Worm (Caenorhabditis elegans): ENCODE data around the gene F46F5.13.
"Not testable (repeated sequence)": the region's sequence is repeated elsewhere in the genome, so short reads cannot be mapped to it uniquely, and the experiment has no call there.

Gene F46F5.13

ce11 chrII:799700-800099 lies 3.4 kb upstream of the F46F5.13 start, which contains the start of gene F46F5.14:
Gene F46F5.14 (plus strand): TSS chrII:800000.
- TF ChIP-seq ztf-29 (GFP tag; IDR thresholded peaks at IDR 0.05), result no peak
- TF ChIP-seq med-1 (GFP tag; optimal IDR thresholded peaks at IDR 0.05; ENCODE audit: insufficient read depth), result no peak
- TF ChIP-seq cog-1 (tag; optimal IDR thresholded peaks at IDR 0.05), result no peak
- no peak for TF ChIP-seq ref-1 (GFP tag; conservative IDR thresholded peaks at IDR 0.05)
- TF ChIP-seq ztf-23 (GFP tag; IDR thresholded peaks at IDR 0.05), result no peak
- TF ChIP-seq tab-1 (GFP tag; IDR thresholded peaks at IDR 0.05), result no peak

DNA sequence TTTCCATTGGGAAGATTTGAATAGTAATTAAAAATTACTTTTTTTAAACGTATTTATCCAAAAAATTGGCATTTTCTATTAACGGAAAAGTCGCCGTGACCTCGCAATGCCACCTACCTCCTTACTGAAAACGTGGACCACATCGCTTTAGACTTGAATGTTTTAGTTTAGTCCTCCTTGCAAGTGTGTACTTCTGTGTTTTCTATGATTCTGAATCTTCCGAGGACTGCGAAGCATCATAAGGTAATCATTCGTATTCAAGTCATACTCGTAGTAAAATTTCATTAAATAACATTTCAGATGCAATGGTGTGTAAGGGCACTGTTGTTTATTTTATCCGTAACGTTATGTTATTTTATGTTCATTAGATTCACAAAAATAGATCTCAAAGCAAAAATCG lies 5.3 kb downstream of the F46F5.13 start, which contains the start of gene F46F5.11:
Gene F46F5.11 (plus strand): TSS at position 301 of the 400 bp plus-strand sequence.
- TF ChIP-seq ref-1 (GFP tag; conservative IDR thresholded peaks at IDR 0.05) (no peak), T22C8.4 (GFP tag; IDR thresholded peaks at IDR 0.05) (no peak), med-1 (GFP tag; optimal IDR thresholded peaks at IDR 0.05; ENCODE audit: insufficient read depth) (no peak), ztf-23 (GFP tag; IDR thresholded peaks at IDR 0.05) (no peak), ztf-29 (GFP tag; IDR thresholded peaks at IDR 0.05) (no peak), flt-1 (GFP tag; IDR thresholded peaks at IDR 0.05) (no peak), tab-1 (GFP tag; IDR thresholded peaks at IDR 0.05) (no peak), cog-1 (tag; optimal IDR thresholded peaks at IDR 0.05) (no peak), klf-2 (GFP tag; conservative IDR thresholded peaks at IDR 0.05) (no peak)

DNA sequence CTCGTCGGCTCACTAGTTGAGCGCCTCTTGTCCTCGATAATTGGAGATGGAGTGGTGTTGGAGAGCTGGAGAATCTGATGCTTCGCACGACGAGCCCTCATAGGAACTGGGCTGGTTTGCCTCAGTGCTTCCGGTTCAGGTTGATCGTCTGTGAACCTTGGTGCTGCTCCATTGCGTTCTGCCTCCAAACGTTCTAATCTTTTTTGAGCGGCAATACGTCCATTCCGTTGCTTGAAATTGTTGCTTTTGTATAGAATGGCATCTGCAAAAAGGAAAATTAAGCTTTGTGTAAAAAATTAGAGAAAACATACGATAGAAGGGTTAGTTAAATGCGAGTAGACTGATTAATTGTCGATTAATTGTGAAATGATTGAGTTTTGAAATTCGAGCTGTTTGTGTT lies 9.8 kb downstream of the F46F5.13 start, which contains the start of gene F46F5.5:
Gene F46F5.5 (minus strand): TSS at position 101 of the 400 bp plus-strand sequence.
- no peak for TF ChIP-seq ref-1 (GFP tag; conservative IDR thresholded peaks at IDR 0.05)
- TF ChIP-seq cog-1 (tag; optimal IDR thresholded peaks at IDR 0.05), result no peak
- no peak for TF ChIP-seq flt-1 (GFP tag; IDR thresholded peaks at IDR 0.05)
- TF ChIP-seq T22C8.4 (GFP tag; IDR thresholded peaks at IDR 0.05), result no peak
- TF ChIP-seq ztf-29 (GFP tag; IDR thresholded peaks at IDR 0.05), result no peak
- no peak for TF ChIP-seq klf-2 (GFP tag; conservative IDR thresholded peaks at IDR 0.05)
- TF ChIP-seq ztf-23 (GFP tag; IDR thresholded peaks at IDR 0.05), result no peak
- no peak for TF ChIP-seq tab-1 (GFP tag; IDR thresholded peaks at IDR 0.05)
- no peak for TF ChIP-seq med-1 (GFP tag; optimal IDR thresholded peaks at IDR 0.05; ENCODE audit: insufficient read depth)

DNA sequence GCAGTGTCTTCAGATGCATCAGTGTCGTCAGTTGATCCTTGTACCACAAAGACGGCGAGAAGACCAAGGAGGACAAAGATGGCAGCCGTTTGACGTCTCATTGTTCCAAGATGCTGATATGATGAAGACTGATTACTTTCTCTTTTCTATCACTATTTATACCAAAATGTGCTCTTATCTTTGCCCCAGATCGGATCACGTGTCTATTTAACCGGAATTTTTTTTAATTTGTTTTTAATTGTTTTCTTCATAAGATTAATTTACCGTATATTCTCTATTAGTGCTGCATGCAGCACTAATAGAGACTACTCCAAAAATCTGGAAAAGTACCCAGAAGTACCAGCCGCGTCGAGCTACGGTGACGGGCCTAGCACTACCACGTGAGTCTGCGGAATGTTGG lies 11.6 kb downstream of the F46F5.13 start, which contains the start of gene msrp-3:
Gene msrp-3 (minus strand): TSS at position 101 of the 400 bp plus-strand sequence.
- TF ChIP-seq T22C8.4 (GFP tag; IDR thresholded peaks at IDR 0.05), result no peak
- no peak for TF ChIP-seq med-1 (GFP tag; optimal IDR thresholded peaks at IDR 0.05; ENCODE audit: insufficient read depth)
- no peak for TF ChIP-seq cog-1 (tag; optimal IDR thresholded peaks at IDR 0.05)
- no peak for TF ChIP-seq ref-1 (GFP tag; conservative IDR thresholded peaks at IDR 0.05)
- no peak for TF ChIP-seq flt-1 (GFP tag; IDR thresholded peaks at IDR 0.05)
- no peak for TF ChIP-seq ztf-23 (GFP tag; IDR thresholded peaks at IDR 0.05)
- no peak for TF ChIP-seq klf-2 (GFP tag; conservative IDR thresholded peaks at IDR 0.05)
- no peak for TF ChIP-seq ztf-29 (GFP tag; IDR thresholded peaks at IDR 0.05)
- TF ChIP-seq tab-1 (GFP tag; IDR thresholded peaks at IDR 0.05), result no peak

DNA sequence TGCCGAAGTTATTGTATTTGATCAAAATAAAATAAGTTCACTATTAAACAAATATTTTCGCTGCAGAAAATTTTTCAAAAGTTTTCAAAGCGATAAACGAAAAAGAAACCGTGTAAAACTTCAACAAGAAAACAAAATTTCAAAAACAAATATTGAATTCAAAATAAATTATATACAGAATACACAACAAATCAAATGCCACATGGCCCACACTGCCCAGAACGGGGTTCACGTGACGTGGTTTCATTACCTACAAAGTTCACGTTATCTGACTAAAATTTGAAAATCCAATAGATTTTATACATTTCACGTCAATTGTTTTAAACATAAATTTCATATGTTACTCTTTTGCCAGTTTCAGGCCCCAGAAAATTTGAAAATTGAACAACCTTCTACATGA lies 17.4 kb downstream of the F46F5.13 start, which contains the start of gene F46F5.7:
Gene F46F5.7 (minus strand): TSS at position 101 of the 400 bp plus-strand sequence.
- TF ChIP-seq T22C8.4 (GFP tag; IDR thresholded peaks at IDR 0.05), result no peak
- TF ChIP-seq klf-2 (GFP tag; conservative IDR thresholded peaks at IDR 0.05), result no peak
- no peak for TF ChIP-seq med-1 (GFP tag; optimal IDR thresholded peaks at IDR 0.05; ENCODE audit: insufficient read depth)
- no peak for TF ChIP-seq cog-1 (tag; optimal IDR thresholded peaks at IDR 0.05)
- no peak for TF ChIP-seq ztf-29 (GFP tag; IDR thresholded peaks at IDR 0.05)
- TF ChIP-seq ref-1 (GFP tag; conservative IDR thresholded peaks at IDR 0.05), result no peak
- TF ChIP-seq tab-1 (GFP tag; IDR thresholded peaks at IDR 0.05), result no peak
- no peak for TF ChIP-seq flt-1 (GFP tag; IDR thresholded peaks at IDR 0.05)

DNA sequence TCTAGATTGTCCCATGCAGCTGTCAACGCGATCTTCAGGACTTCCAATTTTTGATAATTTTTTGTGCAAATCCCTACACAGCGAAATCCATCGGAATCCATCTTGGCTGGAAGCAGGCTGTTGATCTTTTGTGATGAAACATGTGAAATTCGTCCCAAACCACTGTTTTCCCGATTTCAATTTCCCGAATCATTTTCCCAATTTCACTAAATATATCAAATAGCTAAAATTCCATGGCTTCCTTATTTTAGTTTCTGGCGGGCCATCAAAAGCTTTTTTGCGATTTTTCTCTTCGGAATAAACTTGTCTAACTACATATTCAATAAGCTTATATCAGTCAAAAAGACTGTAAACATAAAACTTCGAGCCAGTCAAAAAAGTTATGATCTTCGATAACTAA lies 18.4 kb downstream of the F46F5.13 start, which contains the start of gene F46F5.8:
Gene F46F5.8 (minus strand): TSS at position 101 of the 400 bp plus-strand sequence.
- no peak for TF ChIP-seq ztf-23 (GFP tag; IDR thresholded peaks at IDR 0.05)
- no peak for TF ChIP-seq ztf-29 (GFP tag; IDR thresholded peaks at IDR 0.05)
- TF ChIP-seq T22C8.4 (GFP tag; IDR thresholded peaks at IDR 0.05), result no peak
- TF ChIP-seq cog-1 (tag; optimal IDR thresholded peaks at IDR 0.05), result no peak
- no peak for TF ChIP-seq flt-1 (GFP tag; IDR thresholded peaks at IDR 0.05)
- TF ChIP-seq klf-2 (GFP tag; conservative IDR thresholded peaks at IDR 0.05), result no peak
- TF ChIP-seq tab-1 (GFP tag; IDR thresholded peaks at IDR 0.05), result no peak
- TF ChIP-seq med-1 (GFP tag; optimal IDR thresholded peaks at IDR 0.05; ENCODE audit: insufficient read depth), result no peak
- TF ChIP-seq ref-1 (GFP tag; conservative IDR thresholded peaks at IDR 0.05), result no peak

DNA sequence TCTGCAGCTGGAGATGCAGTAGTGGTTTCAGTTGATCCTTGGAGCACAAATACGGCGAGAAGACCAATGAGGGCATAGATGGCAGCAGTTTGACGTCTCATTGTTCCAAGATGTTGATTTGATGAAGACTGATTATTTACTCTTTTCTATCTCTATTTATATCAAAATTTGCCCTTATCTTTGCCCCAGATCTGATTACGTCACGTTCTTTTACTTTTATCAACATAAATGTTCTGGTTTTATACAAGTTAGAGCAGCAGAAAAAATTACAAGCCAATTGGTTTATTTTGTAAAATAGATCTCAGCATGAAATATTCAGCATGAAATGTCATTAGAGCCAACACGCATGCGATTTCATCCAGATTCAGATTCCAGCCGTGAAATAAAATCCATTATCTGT lies 19.6 kb downstream of the F46F5.13 start, which contains the start of gene msrp-4:
Gene msrp-4 (minus strand): TSS at position 101 of the 400 bp plus-strand sequence.
- TF ChIP-seq T22C8.4 (GFP tag; IDR thresholded peaks at IDR 0.05); ztf-23 (GFP tag; IDR thresholded peaks at IDR 0.05); klf-2 (GFP tag; conservative IDR thresholded peaks at IDR 0.05): not testable (repeated sequence)

DNA sequence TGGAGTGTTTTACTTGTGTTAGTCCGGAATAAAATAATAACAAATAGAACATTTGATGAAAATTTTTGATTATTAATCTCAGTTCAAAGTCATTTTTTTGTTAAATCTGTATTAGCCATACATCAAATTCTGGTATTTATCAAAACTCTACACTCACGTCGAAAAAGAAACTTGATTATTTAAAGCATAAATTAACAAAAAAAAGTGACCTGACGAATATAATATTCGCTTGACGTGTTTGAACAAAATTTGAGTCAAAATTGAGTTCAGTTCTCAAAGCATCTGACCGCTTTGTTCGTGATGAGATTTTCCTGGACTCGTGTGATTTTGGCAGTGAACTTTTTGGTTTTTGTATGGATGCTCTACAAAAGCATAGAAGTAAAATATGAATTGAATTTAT lies 20.4 kb downstream of the F46F5.13 start, which contains the start of gene F46F5.10:
Gene F46F5.10 (plus strand): TSS at position 301 of the 400 bp plus-strand sequence.
- TF ChIP-seq cog-1 (tag; optimal IDR thresholded peaks at IDR 0.05), result no peak
- TF ChIP-seq ref-1 (GFP tag; conservative IDR thresholded peaks at IDR 0.05), result no peak
- no peak for TF ChIP-seq flt-1 (GFP tag; IDR thresholded peaks at IDR 0.05)
- TF ChIP-seq med-1 (GFP tag; optimal IDR thresholded peaks at IDR 0.05; ENCODE audit: insufficient read depth), result no peak
- TF ChIP-seq tab-1 (GFP tag; IDR thresholded peaks at IDR 0.05), result no peak
- no peak for TF ChIP-seq ztf-23 (GFP tag; IDR thresholded peaks at IDR 0.05)
- no peak for TF ChIP-seq klf-2 (GFP tag; conservative IDR thresholded peaks at IDR 0.05)

DNA sequence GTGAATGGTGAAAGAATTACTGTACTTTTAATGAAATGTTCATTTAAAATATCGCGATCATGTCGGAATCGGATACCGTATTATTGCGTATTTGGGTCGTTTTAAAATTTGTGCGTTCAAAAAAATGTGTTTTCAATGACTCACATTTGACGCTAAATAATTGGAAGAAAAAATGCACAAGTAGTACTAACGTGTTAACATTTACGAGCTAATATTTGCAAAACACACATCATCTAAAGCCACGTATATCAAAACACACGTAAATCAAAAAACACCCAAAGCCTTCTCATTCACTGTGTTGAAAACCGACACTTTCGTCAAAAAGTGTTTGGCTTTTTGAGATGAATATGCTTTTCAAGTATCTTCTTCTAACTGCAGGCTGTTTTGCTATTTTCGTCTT lies 22.4 kb downstream of the F46F5.13 start, which contains the start of gene F28A10.1:
Gene F28A10.1 (plus strand): TSS at position 301 of the 400 bp plus-strand sequence.
- TF ChIP-seq ztf-29 (GFP tag; IDR thresholded peaks at IDR 0.05) (no peak), cog-1 (tag; optimal IDR thresholded peaks at IDR 0.05) (no peak), T22C8.4 (GFP tag; IDR thresholded peaks at IDR 0.05) (no peak), ztf-23 (GFP tag; IDR thresholded peaks at IDR 0.05) (no peak), klf-2 (GFP tag; conservative IDR thresholded peaks at IDR 0.05) (no peak), ref-1 (GFP tag; conservative IDR thresholded peaks at IDR 0.05) (no peak), flt-1 (GFP tag; IDR thresholded peaks at IDR 0.05) (no peak), tab-1 (GFP tag; IDR thresholded peaks at IDR 0.05) (no peak), med-1 (GFP tag; optimal IDR thresholded peaks at IDR 0.05; ENCODE audit: insufficient read depth) (no peak)
